Worm (Caenorhabditis elegans): ENCODE measurements around the gene T24B8.4.

The T24B8.4 gene

DNA sequence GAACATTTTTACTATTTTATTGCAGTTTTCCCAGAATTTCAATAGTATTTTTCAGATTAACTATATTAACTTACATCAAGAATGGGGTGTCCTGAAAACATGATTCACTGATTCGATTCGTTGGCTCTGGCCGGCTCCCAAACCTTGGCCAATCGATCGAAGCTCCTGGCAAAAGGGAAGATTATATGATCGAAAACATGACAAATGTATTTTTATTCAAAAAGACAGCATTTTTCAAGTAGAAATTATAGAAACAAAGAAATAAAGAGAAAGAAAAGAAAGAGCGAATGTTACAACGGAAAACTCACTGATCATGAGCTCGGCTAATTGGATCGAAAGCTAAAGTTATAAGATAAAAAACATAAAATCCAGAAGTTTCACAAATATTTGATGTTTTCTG, at the start of gene T24B8.4:
T24B8.4 (minus strand) TSS at position 101 of the 400 bp plus-strand sequence.
- TF ChIP-seq nhr-28 (tag; optimal IDR thresholded peaks at IDR 0.05), result no peak
- TF ChIP-seq unc-98 (GFP tag; IDR thresholded peaks at IDR 0.05), result no peak
- TF ChIP-seq ztf-11 (tag; optimal IDR thresholded peaks at IDR 0.05), result no peak
- no peak for TF ChIP-seq nhr-237 (tag; optimal IDR thresholded peaks at IDR 0.05)
- TF ChIP-seq ceh-63 (GFP tag; optimal IDR thresholded peaks at IDR 0.05), result no peak
- TF ChIP-seq C34B4.2 (tag; optimal IDR thresholded peaks at IDR 0.05), result no peak
- TF ChIP-seq ztf-4 (tag; optimal IDR thresholded peaks at IDR 0.05), result no peak
- TF ChIP-seq ceh-88 (GFP tag; IDR thresholded peaks at IDR 0.05), result no peak
- TF ChIP-seq nhr-71 (tag; optimal IDR thresholded peaks at IDR 0.05), result no peak
- no peak for TF ChIP-seq lir-3 (tag; optimal IDR thresholded peaks at IDR 0.05; ENCODE audit: poor library complexity)
- no peak for TF ChIP-seq ets-5 (GFP tag; IDR thresholded peaks at IDR 0.05)
- TF ChIP-seq pag-3 (tag; optimal IDR thresholded peaks at IDR 0.05; ENCODE audit: borderline replicate concordance, insufficient read depth), result no peak
- no peak for TF ChIP-seq snu-23 (GFP tag; optimal IDR thresholded peaks at IDR 0.05)
- TF ChIP-seq fkh-10 (GFP tag; optimal IDR thresholded peaks at IDR 0.05), result no peak
- no peak for TF ChIP-seq dpl-1 (GFP tag; optimal IDR thresholded peaks at IDR 0.05)
- no peak for TF ChIP-seq ces-1 (GFP tag; optimal IDR thresholded peaks at IDR 0.05)
- no peak for TF ChIP-seq sox-4 (tag; optimal IDR thresholded peaks at IDR 0.05)

DNA sequence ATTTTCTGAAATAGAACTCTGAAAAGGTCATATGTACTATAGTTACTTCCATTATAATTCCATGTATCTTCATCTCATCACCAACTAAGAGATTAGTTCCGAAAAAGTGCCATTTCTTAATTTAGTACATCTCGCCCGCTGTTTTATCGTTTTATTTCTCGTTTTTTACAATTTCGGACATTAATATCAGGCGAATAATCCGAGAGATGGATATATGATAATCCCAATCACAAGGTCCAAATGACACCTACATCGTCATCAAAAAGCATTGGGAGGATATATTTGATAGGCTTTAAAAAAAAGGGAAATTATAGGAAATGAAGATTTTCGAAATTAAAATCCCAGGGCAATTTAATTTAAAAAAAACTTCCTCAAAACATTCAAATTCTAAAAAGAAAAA, 49.7 kb upstream of the T24B8.4 start:
- no peak for TF ChIP-seq ztf-4 (tag; optimal IDR thresholded peaks at IDR 0.05)
- no peak for TF ChIP-seq lin-39 (tag; optimal IDR thresholded peaks at IDR 0.05)
- TF ChIP-seq egl-13 (tag; optimal IDR thresholded peaks at IDR 0.05), result peak; percentile 5
- TF ChIP-seq nhr-76 (tag; optimal IDR thresholded peaks at IDR 0.05), result no peak
- no peak for TF ChIP-seq irx-1 (tag; optimal IDR thresholded peaks at IDR 0.05)
- no peak for TF ChIP-seq hlh-4 (tag; optimal IDR thresholded peaks at IDR 0.05)
- no peak for TF ChIP-seq ztf-11 (tag; optimal IDR thresholded peaks at IDR 0.05)
- TF ChIP-seq xbp-1 (tag; optimal IDR thresholded peaks at IDR 0.05), result no peak
- no peak for TF ChIP-seq C34B4.2 (tag; optimal IDR thresholded peaks at IDR 0.05)
- TF ChIP-seq fkh-8 (tag; optimal IDR thresholded peaks at IDR 0.05), result peak; percentile 56
- TF ChIP-seq jun-1 (tag; optimal IDR thresholded peaks at IDR 0.05), result no peak
- TF ChIP-seq efl-1 (optimal IDR thresholded peaks at IDR 0.05), result no peak
- peak in 1 of 2 experiments; percentile 51 for TF ChIP-seq efl-1 (GFP tag; optimal IDR thresholded peaks at IDR 0.05 in 1 of 2)
- no peak for TF ChIP-seq nhr-90 (tag; optimal IDR thresholded peaks at IDR 0.05; ENCODE audit: poor library complexity)
- TF ChIP-seq isw-1 (GFP tag; IDR thresholded peaks at IDR 0.05), result no peak
- no peak for TF ChIP-seq grh-1 (GFP tag; IDR thresholded peaks at IDR 0.05)
- TF ChIP-seq mep-1 (tag; optimal IDR thresholded peaks at IDR 0.05), result no peak
- TF ChIP-seq unc-30 (tag; optimal IDR thresholded peaks at IDR 0.05), result no peak
- TF ChIP-seq nhr-237 (tag; optimal IDR thresholded peaks at IDR 0.05), result no peak
- TF ChIP-seq dpl-1 (GFP tag; optimal IDR thresholded peaks at IDR 0.05), result no peak
- no peak for TF ChIP-seq aly-2 (tag; optimal IDR thresholded peaks at IDR 0.05)
- TF ChIP-seq snu-23 (GFP tag; optimal IDR thresholded peaks at IDR 0.05), result no peak
- no peak for TF ChIP-seq ceh-8 (GFP tag; optimal IDR thresholded peaks at IDR 0.05)
- no peak for TF ChIP-seq tlp-1 (tag; optimal IDR thresholded peaks at IDR 0.05)
- TF ChIP-seq sox-4 (tag; optimal IDR thresholded peaks at IDR 0.05), result peak; percentile 28
- no peak for TF ChIP-seq zip-4 (GFP tag; optimal IDR thresholded peaks at IDR 0.05)
- peak; percentile 8 for TF ChIP-seq nhr-47 (tag; optimal IDR thresholded peaks at IDR 0.05)
- TF ChIP-seq nhr-85 (tag), result no peak
- TF ChIP-seq pqm-1 (tag; optimal IDR thresholded peaks at IDR 0.05), result no peak
- TF ChIP-seq sup-37 (GFP tag; optimal IDR thresholded peaks at IDR 0.05), result no peak
- peak; percentile 93 for TF ChIP-seq dsc-1 (tag; optimal IDR thresholded peaks at IDR 0.05)
- TF ChIP-seq pax-3 (tag; optimal IDR thresholded peaks at IDR 0.05), result peak; percentile 40
- no peak for TF ChIP-seq hlh-17 (GFP tag; optimal IDR thresholded peaks at IDR 0.05; ENCODE audit: borderline replicate concordance)
- TF ChIP-seq unc-86 (tag; optimal IDR thresholded peaks at IDR 0.05), result no peak
- no peak for TF ChIP-seq ceh-82 (tag; optimal IDR thresholded peaks at IDR 0.05)
- no peak for TF ChIP-seq alr-1 (tag; optimal IDR thresholded peaks at IDR 0.05; ENCODE audit: borderline replicate concordance)
- no peak for TF ChIP-seq fos-1 (tag; optimal IDR thresholded peaks at IDR 0.05)
- TF ChIP-seq lin-14 (GFP tag; optimal IDR thresholded peaks at IDR 0.05), result no peak

Measured in whole organism, L1 larva.